Fruit fly (Drosophila melanogaster) whole organism: ENCODE measurements around the gene Keap1.

Source experiments
- EcR ChIP-seq, 2 experiments: fragments of >200 bp; optimal IDR thresholded peaks; 2 replicates each; lab custom pipeline; 2017; ENCODE audit warnings: missing biosample characterization in 2 of 2, missing genetic modification characterization in 2 of 2, missing genetic modification reagents in 2 of 2
- pan ChIP-seq: fragments of >200 bp; optimal IDR thresholded peaks from 2 replicates; lab custom pipeline; 2017
- psq ChIP-seq: fragments of >200 bp; optimal IDR thresholded peaks from 2 replicates; lab custom pipeline; 2017
- usp ChIP-seq: fragments of >200 bp; optimal IDR thresholded peaks from 2 replicates; lab custom pipeline; 2017; ENCODE audit warnings: missing biosample characterization, missing genetic modification characterization, mixed read lengths

DNA sequence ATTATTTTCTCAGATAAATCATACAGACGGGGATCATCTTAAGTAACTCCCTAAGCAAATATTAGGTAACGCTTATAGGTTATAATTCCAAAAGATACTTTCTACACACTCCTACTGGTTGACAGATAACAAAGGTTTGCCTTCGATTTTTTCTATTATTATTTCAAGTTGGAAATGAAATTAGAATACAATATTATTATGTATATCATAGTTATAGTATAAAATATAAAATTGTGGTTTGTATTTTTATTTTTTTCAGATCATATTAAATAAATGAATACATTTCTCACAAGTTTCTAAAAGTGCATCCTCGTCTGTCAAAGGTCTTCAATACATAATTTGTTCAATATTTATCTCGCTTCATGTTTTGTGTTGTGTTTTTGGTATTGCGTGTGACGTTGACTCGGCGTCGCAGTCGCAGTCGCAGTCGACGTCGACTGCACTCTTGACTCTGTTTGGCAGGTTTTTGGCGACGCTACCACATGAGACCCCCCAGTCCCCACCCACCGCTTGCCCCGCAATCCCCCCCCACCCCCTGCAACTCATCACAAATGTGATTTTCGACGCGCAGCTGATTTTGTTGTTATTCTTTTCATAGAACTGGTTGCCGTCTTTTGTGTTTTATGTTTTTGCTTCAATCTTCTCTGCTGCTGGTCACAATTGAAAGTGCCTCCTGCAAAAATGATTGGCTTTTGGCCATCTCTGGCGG is 43.2 kb upstream of the Keap1 start:
- no peak for TF ChIP-seq psq
- no peak for TF ChIP-seq pan (lab: Kevin White, UChicago)
- no peak for TF ChIP-seq EcR (GFP tag; optimal IDR thresholded peaks at IDR 0.05; lab: Kevin White, UChicago)
- TF ChIP-seq usp (GFP tag; lab: Kevin White, UChicago) = no peak
